Worm (Caenorhabditis elegans) whole organism, young adult: ENCODE measurements around the gene R07E4.3.

Experiments used
- B0336.3 ChIP-seq: fragments of 200-800 bp; sonication (Bioruptor generic); IDR thresholded peaks from 2 replicates; pipeline ENCODE4 v1.3.6; 2022; ENCODE audit warnings: missing genetic modification characterization, missing compliant biosample characterization
- lir-1 ChIP-seq: fragments of 200-800 bp; sonication (Bioruptor generic); conservative IDR thresholded peaks from 2 replicates; pipeline ENCODE4 v1.3.6; 2022; ENCODE audit warnings: missing genetic modification reagents, missing genetic modification characterization, missing compliant biosample characterization
- nfya-1 ChIP-seq: sonication (generic microtip); optimal IDR thresholded peaks from 2 replicates; lab custom pipeline; 2017; ENCODE audit warnings: antibody characterized with exemption, missing compliant biosample characterization, missing genetic modification characterization, borderline replicate concordance; ENCODE audit not compliant: insufficient read depth
- nhr-27 ChIP-seq: fragments of 200-800 bp; sonication (Bioruptor generic); optimal IDR thresholded peaks from 2 replicates; lab custom pipeline; 2018; ENCODE audit warnings: mild to moderate bottlenecking, missing genetic modification characterization, moderate library complexity, missing compliant biosample characterization
- tbx-9 ChIP-seq: sonication (generic microtip); optimal IDR thresholded peaks from 2 replicates; lab custom pipeline; 2016; ENCODE audit warnings: borderline replicate concordance, missing genetic modification characterization, inconsistent platforms, missing compliant biosample characterization

DNA sequence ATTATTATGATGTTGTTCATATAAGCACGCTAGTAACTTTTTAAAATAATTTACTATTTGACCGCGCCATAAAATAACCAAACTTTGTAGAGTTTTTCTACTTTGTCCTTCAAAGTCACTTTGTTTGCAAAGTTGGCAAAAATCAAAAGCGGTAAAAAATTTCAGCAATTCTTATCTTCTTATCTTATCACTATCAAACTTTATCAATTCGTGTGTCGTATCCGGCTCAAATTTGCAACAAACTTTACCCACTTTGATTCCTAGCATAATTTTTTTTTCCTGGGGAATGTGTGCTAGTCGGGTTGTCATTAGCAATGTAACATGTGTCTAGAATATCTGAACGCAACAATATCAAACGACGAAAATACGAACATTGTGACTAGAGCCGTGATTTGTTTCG, 32.5 kb downstream of the R07E4.3 start:
- TF ChIP-seq nhr-27 (tag; lab: Kevin White, UChicago) = no peak
- TF ChIP-seq lir-1 (GFP tag; lab: Robert Waterston, UW) = no peak
- TF ChIP-seq tbx-9 (tag; lab: Kevin White, UChicago) = no peak
- TF ChIP-seq nfya-1 = no peak
- no peak for TF ChIP-seq B0336.3 (GFP tag; lab: Robert Waterston, UW)
